Worm (Caenorhabditis elegans) whole organism, dauer: ENCODE data around the gene lgc-38.

ENCODE experiments used
- unc-62 ChIP-seq: sonication (generic microtip); optimal IDR thresholded peaks from 2 replicates; lab custom pipeline; 2017; ENCODE audit warnings: missing biosample characterization, missing genetic modification reagents, missing genetic modification characterization

lgc-38 gene

ce11 chrIII:6989900-6990299 lies 19.0 kb upstream of the lgc-38 start, which contains the start of gene prk-1:
Gene prk-1 (plus strand): TSS chrIII:6990168.
- TF ChIP-seq unc-62 (GFP tag; lab: Kevin White, UChicago) = no peak

ce11 chrIII:6991465-6991864 lies 17.5 kb upstream of the lgc-38 start:
- no peak for TF ChIP-seq unc-62 (GFP tag; lab: Kevin White, UChicago)

- TF ChIP-seq unc-62 (GFP tag; lab: Kevin White, UChicago) = no peak
Measured at ce11 chrIII:6992496-6992895, 16.4 kb upstream of the lgc-38 start.

ce11 chrIII:6993179-6993578 lies 15.8 kb upstream of the lgc-38 start:
- TF ChIP-seq unc-62 (GFP tag; lab: Kevin White, UChicago) = no peak

ce11 chrIII:7002143-7002542 lies 6.8 kb upstream of the lgc-38 start:
- TF ChIP-seq unc-62 (GFP tag; lab: Kevin White, UChicago) = no peak

ce11 chrIII:7005350-7005749 lies 3.6 kb upstream of the lgc-38 start, which contains the start of gene C06E8.5:
Gene C06E8.5 (minus strand): TSS chrIII:7005450.
- no peak for TF ChIP-seq unc-62 (GFP tag; lab: Kevin White, UChicago)

ce11 chrIII:7012060-7012459 lies 3.1 kb downstream of the lgc-38 start:
- TF ChIP-seq unc-62 (GFP tag; lab: Kevin White, UChicago) = no peak

ce11 chrIII:7013764-7014163 lies 4.8 kb downstream of the lgc-38 start:
- TF ChIP-seq unc-62 (GFP tag; lab: Kevin White, UChicago) = no peak

ce11 chrIII:7019724-7020123 lies 10.8 kb downstream of the lgc-38 start:
- no peak for TF ChIP-seq unc-62 (GFP tag; lab: Kevin White, UChicago)

ce11 chrIII:7020500-7020899 lies 11.6 kb downstream of the lgc-38 start, which contains the start of gene col-8:
Gene col-8 (minus strand): TSS chrIII:7020600.
- no peak for TF ChIP-seq unc-62 (GFP tag; lab: Kevin White, UChicago)

- no peak for TF ChIP-seq unc-62 (GFP tag; lab: Kevin White, UChicago)
Measured at ce11 chrIII:7021156-7021637, 12.3 kb downstream of the lgc-38 start, which contains the start of gene rfl-1. Gene rfl-1 (plus strand): TSS chrIII:7021206.

ce11 chrIII:7025839-7026238 lies 16.9 kb downstream of the lgc-38 start:
- TF ChIP-seq unc-62 (GFP tag; lab: Kevin White, UChicago) = no peak

ce11 chrIII:7029105-7029504 lies 20.2 kb downstream of the lgc-38 start, which contains the start of gene cyk-1:
Gene cyk-1 (minus strand): TSS chrIII:7029205.
- TF ChIP-seq unc-62 (GFP tag; lab: Kevin White, UChicago) = no peak

- TF ChIP-seq unc-62 (GFP tag; lab: Kevin White, UChicago) = no peak
Measured at ce11 chrIII:7030044-7030804, 21.3 kb downstream of the lgc-38 start.

- TF ChIP-seq unc-62 (GFP tag; lab: Kevin White, UChicago) = no peak
Measured at ce11 chrIII:7032070-7032469, 23.1 kb downstream of the lgc-38 start.

- TF ChIP-seq unc-62 (GFP tag; lab: Kevin White, UChicago) = no peak
Measured at ce11 chrIII:7034252-7035223, 25.6 kb downstream of the lgc-38 start.
